Worm (Caenorhabditis elegans): ENCODE data around the gene sas-5.
A peak's percentile ranks its signal among the peaks of the same experiment; 100 is the strongest.

The sas-5 gene

DNA sequence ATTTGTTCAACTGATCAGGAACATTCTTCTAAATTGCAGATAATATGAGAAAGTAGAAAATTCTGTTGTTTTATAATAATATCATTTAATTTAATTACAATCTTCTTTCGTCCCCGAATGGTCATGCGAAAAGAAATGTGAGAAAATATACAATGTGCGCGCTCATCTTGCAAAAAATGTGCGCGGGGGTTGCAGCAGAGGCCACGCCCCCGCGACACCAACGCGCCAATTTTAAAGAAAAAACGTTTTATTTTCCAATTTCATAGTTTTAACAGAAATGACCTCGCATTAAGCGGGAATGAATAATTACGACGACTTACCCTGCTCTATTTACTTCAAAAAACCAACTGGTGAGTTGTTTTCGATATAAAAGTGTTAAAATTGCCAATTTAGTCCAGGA, at the start of gene sas-5:
TSS of gene sas-5 (plus strand) at position 257 of the 400 bp plus-strand sequence.
- TF ChIP-seq egl-18 (GFP tag; IDR thresholded peaks at IDR 0.05) (no peak), F55B11.4 (tag; optimal IDR thresholded peaks at IDR 0.05; ENCODE audit: borderline replicate concordance, insufficient read depth) (no peak), F52B5.7 (tag; optimal IDR thresholded peaks at IDR 0.05) (no peak), F10E7.11 (tag; optimal IDR thresholded peaks at IDR 0.05) (no peak), lin-54 (GFP tag; optimal IDR thresholded peaks at IDR 0.05) (peak; percentile 87), dox-1 (GFP tag; IDR thresholded peaks at IDR 0.05) (peak; percentile 87), ztf-18 (tag; optimal IDR thresholded peaks at IDR 0.05) (peak; percentile 67), mel-28 (tag; optimal IDR thresholded peaks at IDR 0.05; ENCODE audit: borderline replicate concordance) (no peak), F39B2.1 (GFP tag; IDR thresholded peaks at IDR 0.05) (no peak), F33H1.4 (GFP tag; IDR thresholded peaks at IDR 0.05) (peak; percentile 64), D2030.7 (GFP tag; IDR thresholded peaks at IDR 0.05) (peak; percentile 75), atf-7 (tag; optimal IDR thresholded peaks at IDR 0.05) (peak; percentile 10), hmg-1.2 (GFP tag; IDR thresholded peaks at IDR 0.05) (peak; percentile 58), efl-1 (GFP tag; optimal IDR thresholded peaks at IDR 0.05) (peak; percentile 92), xnd-1 (tag; optimal IDR thresholded peaks at IDR 0.05) (peak; percentile 72), B0336.3 (GFP tag; IDR thresholded peaks at IDR 0.05) (peak; percentile 82), madf-6 (GFP tag; IDR thresholded peaks at IDR 0.05) (peak; percentile 93), pha-4 (tag; optimal IDR thresholded peaks at IDR 0.05) (no peak), attf-3 (GFP tag; conservative IDR thresholded peaks at IDR 0.05) (0 out of 2 replicates have a peak, but pooled peaks have one; percentile 15), die-1 (tag; optimal IDR thresholded peaks at IDR 0.05) (peak; percentile 14), ceh-27 (GFP tag; optimal IDR thresholded peaks at IDR 0.05) (peak; percentile 57), C06A6.2 (GFP tag; conservative IDR thresholded peaks at IDR 0.05) (0 out of 2 replicates have a peak, but pooled peaks have one; percentile 51), Y56A3A.18 (GFP tag; IDR thresholded peaks at IDR 0.05) (peak; percentile 71; the same call in 1 of the 2 replicates), pbrm-1 (GFP tag; IDR thresholded peaks at IDR 0.05) (peak; percentile 82), T07F8.4 (tag; optimal IDR thresholded peaks at IDR 0.05) (peak; percentile 18), snpc-1.1 (tag; optimal IDR thresholded peaks at IDR 0.05; ENCODE audit: insufficient read depth) (peak; percentile 65), Y53G8AR.9 (GFP tag; conservative IDR thresholded peaks at IDR 0.05) (peak; percentile 57; the same call in 1 of the 2 replicates), lin-35 (GFP tag; optimal IDR thresholded peaks at IDR 0.05) (peak; percentile 55 to 83 (median 71)), ceh-100 (GFP tag; IDR thresholded peaks at IDR 0.05) (peak; percentile 82), T26A5.8 (tag; optimal IDR thresholded peaks at IDR 0.05) (no peak), mcd-1 (GFP tag; IDR thresholded peaks at IDR 0.05) (peak; percentile 76), rcor-1 (GFP tag; IDR thresholded peaks at IDR 0.05) (peak; percentile 77), nhr-90 (tag; optimal IDR thresholded peaks at IDR 0.05) (peak; percentile 9), tlf-1 (GFP tag; optimal IDR thresholded peaks at IDR 0.05) (peak; percentile 70), Y67H2A.10 (GFP tag; conservative IDR thresholded peaks at IDR 0.05) (no peak), tbx-9 (tag; optimal IDR thresholded peaks at IDR 0.05; ENCODE audit: borderline replicate concordance) (no peak), let-607 (tag; optimal IDR thresholded peaks at IDR 0.05) (peak in 1 of 2 experiments; percentile 22), lin-26 (GFP tag; IDR thresholded peaks at IDR 0.05) (peak; percentile 35; the same call in 1 of the 2 replicates), lsl-1 (GFP tag; optimal IDR thresholded peaks at IDR 0.05) (peak; percentile 67), ZK185.1 (tag; optimal IDR thresholded peaks at IDR 0.05; ENCODE audit: poor library complexity, severe bottlenecking) (peak; percentile 73), athp-1 (tag; optimal IDR thresholded peaks at IDR 0.05) (peak; percentile 58), madf-10 (tag; optimal IDR thresholded peaks at IDR 0.05) (peak; percentile 54), unc-130 (GFP tag; optimal IDR thresholded peaks at IDR 0.05) (peak; percentile 60), F23B12.7 (tag; optimal IDR thresholded peaks at IDR 0.05; ENCODE audit: insufficient read depth) (peak; percentile 78), B0261.1 (tag; optimal IDR thresholded peaks at IDR 0.05) (no peak), ceh-91 (GFP tag; IDR thresholded peaks at IDR 0.05) (peak; percentile 67), Y95B8A.8 (GFP tag; IDR thresholded peaks at IDR 0.05) (0 out of 2 replicates have a peak, but pooled peaks have one; percentile 25)
